Fruit fly (Drosophila melanogaster): ENCODE results near the gene CG42512.

- no peak for TF ChIP-seq pan (optimal IDR thresholded peaks at IDR 0.05)
- no peak for TF ChIP-seq usp (GFP tag; optimal IDR thresholded peaks at IDR 0.05)
These were observed 40.5 kb upstream of the CG42512 start, which contains the start of gene mbt for dm6 chrX:16610601-16611058.

Measured in whole organism.